Fruit fly (Drosophila melanogaster) whole organism, prepupa: ENCODE measurements around the gene Bicra.

Experiments used
- CG10631 ChIP-seq: fragments of 200-800 bp; sonication (Bioruptor generic); optimal IDR thresholded peaks from 2 replicates; lab custom pipeline; 2016; ENCODE audit warnings: missing biosample characterization, missing genetic modification characterization
- CG11294 ChIP-seq: fragments of 200-800 bp; sonication (Bioruptor generic); IDR thresholded peaks from 2 replicates; pipeline ENCODE4 v1.3.6; 2022; ENCODE audit warnings: missing biosample characterization, missing genetic modification characterization
- CG11902 ChIP-seq: fragments of 200-800 bp; sonication (Bioruptor generic); optimal IDR thresholded peaks from 3 replicates; lab custom pipeline; 2016; ENCODE audit warnings: missing biosample characterization, missing genetic modification characterization
- CG1621 ChIP-seq: fragments of 200-800 bp; sonication (Bioruptor generic); optimal IDR thresholded peaks from 3 replicates; lab custom pipeline; 2018; ENCODE audit warnings: missing biosample characterization, mild to moderate bottlenecking, missing genetic modification characterization
- CG16779 ChIP-seq: fragments of 200-800 bp; sonication (Bioruptor generic); optimal IDR thresholded peaks from 3 replicates; lab custom pipeline; 2017; ENCODE audit warnings: missing biosample characterization, mild to moderate bottlenecking, missing genetic modification characterization
- CG3032 ChIP-seq: fragments of 200-800 bp; optimal IDR thresholded peaks from 2 replicates; lab custom pipeline; 2019; ENCODE audit warnings: missing biosample characterization, mild to moderate bottlenecking, missing genetic modification characterization, moderate library complexity
- CG31627 ChIP-seq: fragments of 200-800 bp; sonication (Bioruptor generic); optimal IDR thresholded peaks from 3 replicates; lab custom pipeline; 2016; ENCODE audit warnings: missing biosample characterization, missing genetic modification characterization
- CG34406 ChIP-seq: fragments of 200-800 bp; sonication (Bioruptor generic); optimal IDR thresholded peaks from 3 replicates; lab custom pipeline; 2016; ENCODE audit warnings: missing biosample characterization, missing genetic modification characterization
- CG3919 ChIP-seq: fragments of 200-800 bp; sonication (Bioruptor generic); optimal IDR thresholded peaks from 3 replicates; lab custom pipeline; 2016; ENCODE audit warnings: missing biosample characterization, missing genetic modification characterization
- CG4318 ChIP-seq: fragments of 200-800 bp; sonication (Bioruptor generic); optimal IDR thresholded peaks from 3 replicates; lab custom pipeline; 2017; ENCODE audit warnings: missing biosample characterization, mild to moderate bottlenecking, missing genetic modification characterization
- CG6163 ChIP-seq: fragments of 200-800 bp; sonication (Bioruptor generic); IDR thresholded peaks from 3 replicates; pipeline ENCODE4 v1.3.6; 2022; ENCODE audit warnings: missing biosample characterization, missing genetic modification characterization
- CG6792 ChIP-seq: fragments of 200-800 bp; sonication (Bioruptor generic); optimal IDR thresholded peaks from 3 replicates; lab custom pipeline; 2016; ENCODE audit warnings: missing biosample characterization, missing genetic modification characterization
- CG6808 ChIP-seq: fragments of 200-800 bp; sonication (Bioruptor generic); optimal IDR thresholded peaks from 3 replicates; lab custom pipeline; 2017; ENCODE audit warnings: missing biosample characterization, missing genetic modification characterization, mild to moderate bottlenecking, moderate library complexity, missing genetic modification reagents
- CG6854 ChIP-seq: fragments of 200-800 bp; sonication (Bioruptor generic); optimal IDR thresholded peaks from 2 replicates; lab custom pipeline; 2017; ENCODE audit warnings: missing biosample characterization, mild to moderate bottlenecking, missing genetic modification characterization
- CG7368 ChIP-seq: fragments of 200-800 bp; sonication (Bioruptor generic); optimal IDR thresholded peaks from 3 replicates; lab custom pipeline; 2016; ENCODE audit warnings: missing biosample characterization, missing genetic modification characterization
- CG8119 ChIP-seq: fragments of 200-800 bp; sonication (Bioruptor generic); IDR thresholded peaks from 3 replicates; pipeline ENCODE4 v1.3.6; 2022; ENCODE audit warnings: missing biosample characterization, missing genetic modification characterization
- CG8319 ChIP-seq: fragments of 200-800 bp; sonication (Bioruptor generic); optimal IDR thresholded peaks from 3 replicates; lab custom pipeline; 2016; ENCODE audit warnings: missing biosample characterization, missing genetic modification characterization
- CG8632 ChIP-seq: fragments of 200-800 bp; sonication (Bioruptor generic); optimal IDR thresholded peaks from 3 replicates; lab custom pipeline; 2016; ENCODE audit warnings: missing biosample characterization, missing genetic modification characterization
- CG9139 ChIP-seq: fragments of 200-800 bp; sonication (Bioruptor generic); optimal IDR thresholded peaks from 3 replicates; lab custom pipeline; 2017; ENCODE audit warnings: missing biosample characterization, mild to moderate bottlenecking, missing genetic modification characterization
- Eip75B ChIP-seq: fragments of 200-800 bp; sonication (Bioruptor generic); optimal IDR thresholded peaks from 3 replicates; lab custom pipeline; 2016; ENCODE audit warnings: missing biosample characterization, missing genetic modification characterization
- Eip78C ChIP-seq: fragments of 200-800 bp; sonication (Bioruptor generic); peaks from one replicate; lab custom pipeline; 2016; ENCODE audit warnings: missing biosample characterization, missing genetic modification characterization
- Eip93F ChIP-seq: fragments of 200-800 bp; sonication (Bioruptor generic); optimal IDR thresholded peaks from 2 replicates; lab custom pipeline; 2016; ENCODE audit warnings: missing biosample characterization, mild to moderate bottlenecking, missing genetic modification characterization
- Ets21C ChIP-seq: fragments of 200-800 bp; sonication (Bioruptor generic); optimal IDR thresholded peaks from 3 replicates; lab custom pipeline; 2016; ENCODE audit warnings: missing biosample characterization, missing genetic modification characterization
- Ets96B ChIP-seq: fragments of 200-800 bp; optimal IDR thresholded peaks from 2 replicates; lab custom pipeline; 2019; ENCODE audit warnings: missing biosample characterization, mild to moderate bottlenecking, missing genetic modification characterization, moderate library complexity
- Hr38 ChIP-seq: sonication (Bioruptor generic); optimal IDR thresholded peaks from 2 replicates; lab custom pipeline; 2016; ENCODE audit warnings: missing biosample characterization, missing genetic modification characterization
- Hr4 ChIP-seq: fragments of 200-800 bp; sonication (Bioruptor generic); optimal IDR thresholded peaks from 3 replicates; lab custom pipeline; 2016; ENCODE audit warnings: missing biosample characterization, missing genetic modification characterization
- Met ChIP-seq: fragments of 200-800 bp; sonication (Bioruptor generic); optimal IDR thresholded peaks from 3 replicates; lab custom pipeline; 2016; ENCODE audit warnings: missing biosample characterization, missing genetic modification characterization
- Smox ChIP-seq: fragments of 200-800 bp; sonication (Bioruptor generic); optimal IDR thresholded peaks from 3 replicates; lab custom pipeline; 2016; ENCODE audit warnings: missing biosample characterization, missing genetic modification characterization
- Sox102F ChIP-seq: fragments of 200-800 bp; sonication (Bioruptor generic); optimal IDR thresholded peaks from 2 replicates; lab custom pipeline; 2016; ENCODE audit warnings: missing biosample characterization, mild to moderate bottlenecking, missing genetic modification characterization
- Sox15 ChIP-seq: fragments of 200-800 bp; sonication (Bioruptor generic); optimal IDR thresholded peaks from 3 replicates; lab custom pipeline; 2016; ENCODE audit warnings: missing biosample characterization, missing genetic modification characterization
- achi ChIP-seq: fragments of 200-800 bp; sonication (Bioruptor generic); optimal IDR thresholded peaks from 3 replicates; lab custom pipeline; 2016; ENCODE audit warnings: missing biosample characterization, missing genetic modification characterization
- acj6 ChIP-seq: fragments of 200-800 bp; sonication (Bioruptor generic); optimal IDR thresholded peaks from 3 replicates; lab custom pipeline; 2016; ENCODE audit warnings: missing biosample characterization, missing genetic modification characterization
- cyc ChIP-seq: fragments of 200-800 bp; sonication (Bioruptor generic); optimal IDR thresholded peaks from 3 replicates; lab custom pipeline; 2016; ENCODE audit warnings: missing biosample characterization, missing genetic modification characterization
- dac ChIP-seq: fragments of 200-800 bp; sonication (Bioruptor generic); optimal IDR thresholded peaks from 2 replicates; lab custom pipeline; 2017; ENCODE audit warnings: missing biosample characterization, mild to moderate bottlenecking, missing genetic modification characterization
- dsx ChIP-seq: fragments of 200-800 bp; optimal IDR thresholded peaks from 3 replicates; lab custom pipeline; 2019; ENCODE audit warnings: missing biosample characterization, mild to moderate bottlenecking, missing genetic modification characterization, moderate library complexity; ENCODE audit not compliant: poor library complexity, severe bottlenecking
- esn ChIP-seq: fragments of 200-800 bp; sonication (Bioruptor generic); optimal IDR thresholded peaks from 2 replicates; lab custom pipeline; 2016; ENCODE audit warnings: missing biosample characterization, mild to moderate bottlenecking, missing genetic modification characterization, moderate library complexity
- fd59A ChIP-seq: fragments of 200-800 bp; sonication (Bioruptor generic); optimal IDR thresholded peaks from 2 replicates; lab custom pipeline; 2017; ENCODE audit warnings: missing biosample characterization, mild to moderate bottlenecking, missing genetic modification characterization, missing genetic modification reagents
- lz ChIP-seq: fragments of 200-800 bp; sonication (Bioruptor generic); optimal IDR thresholded peaks from 3 replicates; lab custom pipeline; 2016; ENCODE audit warnings: missing biosample characterization, missing genetic modification characterization
- net ChIP-seq: fragments of 200-800 bp; sonication (Bioruptor generic); optimal IDR thresholded peaks from 3 replicates; lab custom pipeline; 2016; ENCODE audit warnings: missing biosample characterization, missing genetic modification characterization
- pdm3 ChIP-seq: fragments of 200-800 bp; sonication (Bioruptor generic); optimal IDR thresholded peaks from 3 replicates; lab custom pipeline; 2016; ENCODE audit warnings: missing biosample characterization, missing genetic modification characterization
- salr ChIP-seq, 2 experiments: fragments of 200-800 bp; sonication (Bioruptor generic); optimal IDR thresholded peaks; 3 replicates each; lab custom pipeline; 2016 to 2018; ENCODE audit warnings: missing biosample characterization in 2 of 2, missing genetic modification characterization in 2 of 2, mild to moderate bottlenecking in 1 of 2
- spab ChIP-seq: fragments of 200-800 bp; sonication (Bioruptor generic); optimal IDR thresholded peaks from 2 replicates; lab custom pipeline; 2017; ENCODE audit warnings: missing biosample characterization, mild to moderate bottlenecking, missing genetic modification characterization, missing genetic modification reagents
- ss ChIP-seq, 2 experiments: fragments of 200-800 bp; sonication (Bioruptor generic); optimal IDR thresholded peaks; 2 replicates in 1 of 2; 3 replicates in 1 of 2; lab custom pipeline; 2017 to 2018; ENCODE audit warnings: mild to moderate bottlenecking in 2 of 2, missing biosample characterization in 2 of 2, missing genetic modification characterization in 2 of 2, moderate library complexity in 1 of 2
- svp ChIP-seq: fragments of 200-800 bp; sonication (Bioruptor generic); peaks from one replicate; lab custom pipeline; 2016; ENCODE audit warnings: missing biosample characterization, missing genetic modification characterization
- topi ChIP-seq: fragments of 200-800 bp; sonication (Bioruptor generic); optimal IDR thresholded peaks from 3 replicates; lab custom pipeline; 2016; ENCODE audit warnings: missing biosample characterization, missing genetic modification characterization
- vri ChIP-seq: fragments of 200-800 bp; sonication (Bioruptor generic); optimal IDR thresholded peaks from 3 replicates; lab custom pipeline; 2016; ENCODE audit warnings: missing biosample characterization, mild to moderate bottlenecking, missing genetic modification characterization

Bicra gene

DNA sequence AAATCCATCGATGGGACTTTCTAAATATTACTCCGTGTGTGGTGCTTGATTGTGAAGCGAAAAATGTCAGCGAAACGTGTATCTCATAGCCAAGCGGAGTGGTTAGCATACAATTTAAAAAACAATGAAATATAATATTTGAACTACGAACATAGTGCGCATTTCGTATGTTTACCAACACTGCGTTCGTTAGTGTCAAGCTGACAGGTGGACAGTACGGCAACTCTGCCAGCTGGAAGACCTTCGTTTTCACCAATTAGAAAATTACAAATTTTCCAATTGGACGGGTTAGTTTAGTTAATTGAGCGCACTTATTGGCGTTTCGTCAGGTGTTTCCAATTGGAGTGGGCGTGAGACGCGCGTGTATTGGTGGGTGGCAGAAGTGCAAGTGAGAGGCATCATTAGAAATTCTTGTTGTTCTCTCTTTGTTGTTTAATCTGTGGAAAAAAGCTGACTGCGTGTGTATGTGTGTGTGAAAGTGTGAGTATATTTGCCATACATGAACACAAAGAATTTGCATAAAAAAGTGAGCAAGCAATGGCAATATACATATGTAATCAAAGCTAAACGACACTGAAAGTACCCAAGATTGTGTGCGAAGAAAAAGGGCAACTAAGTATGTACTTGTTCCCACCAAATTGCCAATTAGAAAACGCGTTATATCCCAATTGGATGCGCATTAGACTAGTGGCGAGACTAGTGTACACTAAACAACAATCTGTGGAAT, 23.0 kb upstream of the Bicra start (continued):
- TF ChIP-seq CG6854 (GFP tag; lab: Kevin White, UChicago) (no peak), CG8632 (GFP tag; lab: Kevin White, UChicago) (peak; percentile 24), CG6163 (peak; percentile 47; the same call in 2 of the 3 replicates), CG1621 (tag; lab: Kevin White, UChicago) (no peak), CG34406 (peak; percentile 24), CG9139 (no peak), Sox15 (GFP tag; lab: Kevin White, UChicago) (no peak), CG6808 (GFP tag; lab: Kevin White, UChicago) (no peak), CG31627 (peak; percentile 52), vri (peak; percentile 15), Eip75B (GFP tag; lab: Kevin White, UChicago) (no peak), CG11294 (GFP tag; lab: Robert Waterston, UW) (no peak), Hr38 (GFP tag; lab: Kevin White, UChicago) (no peak)

DNA sequence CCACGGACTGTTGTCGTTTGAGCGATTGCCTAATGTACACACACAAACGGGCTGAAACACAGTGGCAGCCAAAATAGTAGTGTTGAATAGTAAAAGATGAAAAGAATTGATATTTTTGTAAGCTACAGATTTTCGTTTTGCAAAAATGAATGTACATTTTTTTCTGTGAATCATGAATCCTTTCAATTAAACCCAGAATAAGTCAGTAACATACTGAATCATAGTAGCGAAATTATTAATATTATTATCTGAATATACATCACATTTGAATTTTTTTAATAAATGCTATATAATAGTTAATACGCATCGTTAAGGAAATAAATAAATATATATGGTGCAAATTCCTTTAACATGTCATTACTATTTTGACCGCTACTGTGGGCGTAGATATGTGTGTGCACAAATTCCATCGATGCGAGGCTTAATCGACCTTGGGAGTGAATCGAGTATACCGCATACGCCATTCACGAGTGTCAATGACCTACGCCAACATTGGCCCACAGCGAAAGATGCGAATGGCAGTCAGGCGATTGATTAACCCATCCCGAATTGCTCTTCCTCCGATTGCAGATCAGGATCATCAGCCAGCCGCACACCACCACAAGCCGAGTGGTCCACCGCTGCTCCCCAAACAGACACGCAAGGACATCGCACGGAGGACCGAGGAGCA, 22.2 kb upstream of the Bicra start:
- TF ChIP-seq acj6, result no peak
- TF ChIP-seq Hr38 (GFP tag; lab: Kevin White, UChicago), result no peak
- TF ChIP-seq Ets96B (tag; lab: Kevin White, UChicago), result peak; percentile 61
- no peak for TF ChIP-seq CG6792 (GFP tag; lab: Kevin White, UChicago)
- TF ChIP-seq CG6854 (GFP tag; lab: Kevin White, UChicago), result no peak
- no peak for TF ChIP-seq CG6808 (GFP tag; lab: Kevin White, UChicago)
- TF ChIP-seq CG16779 (tag; lab: Kevin White, UChicago), result no peak
- 0 out of 2 replicates have a peak, but pooled peaks have one; percentile 17 for TF ChIP-seq CG11294 (GFP tag; lab: Robert Waterston, UW)
- TF ChIP-seq cyc (GFP tag; lab: Kevin White, UChicago), result no peak
- no peak for TF ChIP-seq achi (GFP tag; lab: Kevin White, UChicago)
- TF ChIP-seq pdm3, result no peak
- no peak for TF ChIP-seq CG3919 (GFP tag; lab: Kevin White, UChicago)
- no peak for TF ChIP-seq Smox (GFP tag; lab: Kevin White, UChicago)
- TF ChIP-seq Eip75B (GFP tag; lab: Kevin White, UChicago), result no peak
- TF ChIP-seq CG3032 (tag; lab: Kevin White, UChicago), result peak; percentile 50
- TF ChIP-seq CG34406, result no peak
- TF ChIP-seq Sox15 (GFP tag; lab: Kevin White, UChicago), result no peak
- no peak for TF ChIP-seq CG31627
- no peak for TF ChIP-seq dsx (GFP tag; lab: Kevin White, UChicago)
- no peak for TF ChIP-seq CG8319 (GFP tag; lab: Kevin White, UChicago)
- TF ChIP-seq Ets21C, result no peak
- no peak for TF ChIP-seq net (GFP tag; lab: Kevin White, UChicago)
- no peak for TF ChIP-seq vri
- TF ChIP-seq CG1621 (tag; lab: Kevin White, UChicago), result no peak
- TF ChIP-seq lz (GFP tag; lab: Kevin White, UChicago), result peak; percentile 11
- no peak for TF ChIP-seq spab
- no peak for TF ChIP-seq CG10631
- TF ChIP-seq Met (GFP tag; lab: Kevin White, UChicago), result no peak
- no peak for TF ChIP-seq salr (GFP tag; optimal IDR thresholded peaks at IDR 0.05; lab: Kevin White, UChicago)
- no peak for TF ChIP-seq ss (GFP tag; optimal IDR thresholded peaks at IDR 0.05; lab: Kevin White, UChicago)
- no peak for TF ChIP-seq CG4318 (GFP tag; lab: Kevin White, UChicago)
- TF ChIP-seq Hr4 (GFP tag; lab: Kevin White, UChicago), result no peak
- TF ChIP-seq CG7368 (GFP tag; lab: Kevin White, UChicago), result peak; percentile 20
- no peak for TF ChIP-seq topi
- TF ChIP-seq CG11902 (GFP tag; lab: Kevin White, UChicago), result peak; percentile 17
- no peak for TF ChIP-seq Eip78C
- no peak for TF ChIP-seq svp (GFP tag; lab: Kevin White, UChicago)
- no peak for TF ChIP-seq CG9139
- TF ChIP-seq Eip93F (GFP tag; lab: Kevin White, UChicago), result no peak
- TF ChIP-seq fd59A (GFP tag; lab: Kevin White, UChicago), result peak; percentile 27
- TF ChIP-seq dac (GFP tag; lab: Kevin White, UChicago), result no peak
- TF ChIP-seq Sox102F, result no peak
- TF ChIP-seq CG8119 (GFP tag; lab: Robert Waterston, UW), result peak; percentile 66; the same call in 2 of the 3 replicates
- peak; percentile 45 for TF ChIP-seq esn (GFP tag; lab: Kevin White, UChicago)
